Fruit fly (Drosophila melanogaster): ENCODE data around the gene Toll-9.

Gene Toll-9

dm6 chr3L:20385969-20386370, 19.4 kb upstream of the Toll-9 start:
- TF ChIP-seq CG6792 (GFP tag; optimal IDR thresholded peaks at IDR 0.05), result no peak
- peak; percentile 98 for TF ChIP-seq svp (GFP tag)
- peak; percentile 18; the same call in 1 of the 2 replicates for TF ChIP-seq CG15336 (GFP tag; IDR thresholded peaks at IDR 0.05)
- no peak for TF ChIP-seq CG16779 (tag; optimal IDR thresholded peaks at IDR 0.05)
- no peak for TF ChIP-seq Ets21C (GFP tag; optimal IDR thresholded peaks at IDR 0.05)
- TF ChIP-seq fkh (GFP tag; optimal IDR thresholded peaks at IDR 0.05), result peak; percentile 57
- TF ChIP-seq CG7368 (GFP tag; optimal IDR thresholded peaks at IDR 0.05), result no peak
- TF ChIP-seq CG1621 (tag; optimal IDR thresholded peaks at IDR 0.05), result peak; percentile 4
- TF ChIP-seq CG6276 (GFP tag; optimal IDR thresholded peaks at IDR 0.05), result peak; percentile 50

dm6 chr3L:20385408-20385807, 18.9 kb upstream of the Toll-9 start:
- TF ChIP-seq CG6808 (GFP tag; optimal IDR thresholded peaks at IDR 0.05) (peak; percentile 17), Met (GFP tag; optimal IDR thresholded peaks at IDR 0.05) (no peak), Eip78C (GFP tag) (peak; percentile 17), vri (GFP tag; optimal IDR thresholded peaks at IDR 0.05) (peak; percentile 69), CG3032 (tag; optimal IDR thresholded peaks at IDR 0.05) (no peak), fkh (GFP tag; optimal IDR thresholded peaks at IDR 0.05) (peak; percentile 46)

dm6 chr3L:20385006-20385405, 18.5 kb upstream of the Toll-9 start:
- TF ChIP-seq Sox15 (GFP tag; optimal IDR thresholded peaks at IDR 0.05), result no peak
- TF ChIP-seq salr (GFP tag; optimal IDR thresholded peaks at IDR 0.05), result no peak
- TF ChIP-seq fd59A (GFP tag; optimal IDR thresholded peaks at IDR 0.05), result no peak
- TF ChIP-seq Sox14 (GFP tag; optimal IDR thresholded peaks at IDR 0.05), result no peak
- peak; percentile 52 for TF ChIP-seq Eip78C (GFP tag)
- no peak for TF ChIP-seq CG6163 (GFP tag; IDR thresholded peaks at IDR 0.05)

dm6 chr3L:20384086-20384810, 17.7 kb upstream of the Toll-9 start, which contains the start of the genes CG5498 and fbl:
Gene CG5498, minus strand, starts transcription at chr3L:20384109.
Gene fbl, plus strand, starts transcription at chr3L:20384429.
- TF ChIP-seq esn (GFP tag; optimal IDR thresholded peaks at IDR 0.05), result peak; percentile 87
- TF ChIP-seq topi (GFP tag; optimal IDR thresholded peaks at IDR 0.05), result peak; percentile 80
- TF ChIP-seq CG8632 (GFP tag; optimal IDR thresholded peaks at IDR 0.05), result peak; percentile 70
- TF ChIP-seq Sox102F (GFP tag; optimal IDR thresholded peaks at IDR 0.05), result peak; percentile 72
- TF ChIP-seq eg (GFP tag; IDR thresholded peaks at IDR 0.05), result peak; percentile 69
- TF ChIP-seq CG15336 (GFP tag; IDR thresholded peaks at IDR 0.05), result peak; percentile 52; the same call in 1 of the 2 replicates
- TF ChIP-seq OdsH (GFP tag; optimal IDR thresholded peaks at IDR 0.05), result peak; percentile 75
- TF ChIP-seq CG8119 (GFP tag; IDR thresholded peaks at IDR 0.05), result peak; percentile 71; the same call in 2 of the 3 replicates
- peak; percentile 55 for TF ChIP-seq CG11762 (GFP tag; optimal IDR thresholded peaks at IDR 0.05; ENCODE audit: insufficient read depth)
- no peak for TF ChIP-seq CG6276 (GFP tag; optimal IDR thresholded peaks at IDR 0.05)
- TF ChIP-seq ss (GFP tag; optimal IDR thresholded peaks at IDR 0.05), result peak in 1 of 2 experiments; percentile 54
- peak; percentile 59 for TF ChIP-seq CG8319 (GFP tag; optimal IDR thresholded peaks at IDR 0.05)
- peak; percentile 24; the same call in 1 of the 2 replicates for TF ChIP-seq CG11294 (GFP tag; IDR thresholded peaks at IDR 0.05)
- TF ChIP-seq dsx (GFP tag; optimal IDR thresholded peaks at IDR 0.05; ENCODE audit: poor library complexity, severe bottlenecking), result peak; percentile 75
- peak; percentile 59 for TF ChIP-seq net (GFP tag; optimal IDR thresholded peaks at IDR 0.05)
- TF ChIP-seq Hr38 (GFP tag; optimal IDR thresholded peaks at IDR 0.05), result no peak
- peak; percentile 76 for TF ChIP-seq acj6 (GFP tag; optimal IDR thresholded peaks at IDR 0.05)
- TF ChIP-seq CG11902 (GFP tag; optimal IDR thresholded peaks at IDR 0.05), result peak; percentile 54
- peak; percentile 71 for TF ChIP-seq CG6792 (GFP tag; optimal IDR thresholded peaks at IDR 0.05)
- TF ChIP-seq CG7368 (GFP tag; optimal IDR thresholded peaks at IDR 0.05), result peak; percentile 61
- TF ChIP-seq Lpt (GFP tag; optimal IDR thresholded peaks at IDR 0.05), result peak; percentile 27
- no peak for TF ChIP-seq CG6854 (GFP tag; optimal IDR thresholded peaks at IDR 0.05)
- peak; percentile 76 for TF ChIP-seq lz (GFP tag; optimal IDR thresholded peaks at IDR 0.05)
- peak; percentile 38 for TF ChIP-seq vri (GFP tag; optimal IDR thresholded peaks at IDR 0.05)
- TF ChIP-seq CG34406 (GFP tag; optimal IDR thresholded peaks at IDR 0.05), result peak; percentile 80
- peak; percentile 66 for TF ChIP-seq CG3032 (tag; optimal IDR thresholded peaks at IDR 0.05)
- peak; percentile 32 for TF ChIP-seq CG4318 (GFP tag; optimal IDR thresholded peaks at IDR 0.05)
- TF ChIP-seq spab (GFP tag; optimal IDR thresholded peaks at IDR 0.05), result no peak
- TF ChIP-seq Eip75B (GFP tag; optimal IDR thresholded peaks at IDR 0.05), result peak; percentile 73
- TF ChIP-seq Hr39 (GFP tag; optimal IDR thresholded peaks at IDR 0.05), result peak; percentile 65
- peak; percentile 24 for TF ChIP-seq CG9139 (GFP tag; optimal IDR thresholded peaks at IDR 0.05)
- no peak for TF ChIP-seq CG1621 (tag; optimal IDR thresholded peaks at IDR 0.05)
- TF ChIP-seq CG6163 (GFP tag; IDR thresholded peaks at IDR 0.05), result peak; percentile 68
